Worm (Caenorhabditis elegans) whole organism, late embryonic: Measurements from ENCODE around the gene pin-2.

Experiments used
- ceh-19 ChIP-seq: fragments of 200-800 bp; sonication (Bioruptor generic); optimal IDR thresholded peaks from 2 replicates; lab custom pipeline; 2018; ENCODE audit warnings: mild to moderate bottlenecking, missing genetic modification characterization, missing compliant biosample characterization
- ceh-9 ChIP-seq: sonication (generic microtip); optimal IDR thresholded peaks from 2 replicates; lab custom pipeline; 2016; ENCODE audit warnings: mild to moderate bottlenecking, missing genetic modification characterization, inconsistent platforms, missing compliant biosample characterization
- elt-2 ChIP-seq: sonication (generic microtip); optimal IDR thresholded peaks from 2 replicates; lab custom pipeline; 2016; ENCODE audit warnings: missing genetic modification reagents, missing genetic modification characterization, missing compliant biosample characterization
- ets-4 ChIP-seq: sonication (generic microtip); optimal IDR thresholded peaks from 2 replicates; lab custom pipeline; 2016; ENCODE audit warnings: missing genetic modification characterization, missing compliant biosample characterization
- fkh-10 ChIP-seq: fragments of 150-350 bp; optimal IDR thresholded peaks from 2 replicates; lab custom pipeline; 2014; ENCODE audit warnings: missing biosample characterization, missing genetic modification reagents, missing genetic modification characterization
- ref-2 ChIP-seq: sonication (generic microtip); optimal IDR thresholded peaks from 2 replicates; lab custom pipeline; 2016; ENCODE audit warnings: missing genetic modification characterization, missing compliant biosample characterization
- tbx-2 ChIP-seq: sonication (generic microtip); optimal IDR thresholded peaks from 2 replicates; lab custom pipeline; 2016; ENCODE audit warnings: missing genetic modification characterization, missing compliant biosample characterization
- unc-55 ChIP-seq: sonication (generic microtip); optimal IDR thresholded peaks from 2 replicates; lab custom pipeline; 2017; ENCODE audit warnings: missing biosample characterization, missing genetic modification reagents, missing genetic modification characterization

DNA sequence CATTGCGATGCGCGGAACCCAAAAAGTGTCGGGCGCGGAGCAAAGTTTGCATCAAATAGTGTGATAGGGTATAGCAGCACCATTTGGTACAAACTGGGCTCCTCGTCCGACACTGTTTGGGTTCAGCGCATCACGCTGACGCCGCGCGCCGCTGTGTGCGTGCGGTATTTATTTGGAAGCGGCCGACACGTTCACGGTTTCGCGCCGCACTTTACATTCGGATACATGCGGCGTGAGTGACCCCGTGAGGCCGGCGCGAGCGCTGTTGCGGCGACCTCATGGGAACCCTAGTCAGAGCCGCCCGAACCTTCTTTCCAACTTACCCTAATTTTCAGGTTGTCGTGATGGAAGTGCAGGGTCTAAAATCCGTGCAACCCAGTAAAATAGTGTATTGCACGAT is 12.7 kb upstream of the pin-2 start:
- TF ChIP-seq tbx-2 (tag; lab: Kevin White, UChicago) (no peak), fkh-10 (GFP tag; lab: Kevin White, UChicago) (no peak), ets-4 (tag; lab: Kevin White, UChicago) (no peak), ref-2 (tag; lab: Kevin White, UChicago) (no peak), ceh-19 (GFP tag; lab: Kevin White, UChicago) (no peak), elt-2 (no peak), ceh-9 (tag; lab: Kevin White, UChicago) (no peak), unc-55 (GFP tag; lab: Kevin White, UChicago) (no peak)
